Worm (Caenorhabditis elegans) whole organism, midembryonic: Measurements from ENCODE around the gene egl-43.

Experiments
- cog-1 ChIP-seq: sonication (generic microtip); optimal IDR thresholded peaks from 2 replicates; lab custom pipeline; 2016; ENCODE audit warnings: missing genetic modification characterization, missing compliant biosample characterization
- klf-2 ChIP-seq: fragments of 200-800 bp; sonication (Bioruptor generic); conservative IDR thresholded peaks from 2 replicates; pipeline ENCODE4 v1.3.6; 2022; ENCODE audit warnings: missing genetic modification reagents, missing genetic modification characterization, missing compliant biosample characterization
- ref-1 ChIP-seq: fragments of 200-800 bp; sonication (Bioruptor generic); conservative IDR thresholded peaks from 2 replicates; pipeline ENCODE4 v1.3.6; 2022; ENCODE audit warnings: missing genetic modification reagents, missing genetic modification characterization, missing compliant biosample characterization
- tab-1 ChIP-seq: fragments of 200-800 bp; sonication (Bioruptor generic); IDR thresholded peaks from 2 replicates; pipeline ENCODE4 v1.3.6; 2022; ENCODE audit warnings: missing genetic modification characterization, missing compliant biosample characterization
- ztf-23 ChIP-seq: fragments of 200-800 bp; sonication (Bioruptor generic); IDR thresholded peaks from 2 replicates; pipeline ENCODE4 v1.3.6; 2022; ENCODE audit warnings: missing genetic modification reagents, missing genetic modification characterization, missing compliant biosample characterization

- no peak for TF ChIP-seq ref-1 (GFP tag; lab: Robert Waterston, UW)
- TF ChIP-seq klf-2 (GFP tag; lab: Robert Waterston, UW) = no peak
- no peak for TF ChIP-seq tab-1 (GFP tag; lab: Robert Waterston, UW)
- TF ChIP-seq cog-1 (tag; lab: Kevin White, UChicago) = no peak
- no peak for TF ChIP-seq ztf-23 (GFP tag; lab: Robert Waterston, UW)
These were observed 8.8 kb downstream of the egl-43 start for ce11 chrII:9963808-9964207.
